Fruit fly (Drosophila melanogaster): ENCODE measurements around the gene wake.

The wake gene

dm6 chr3R:22624737-22625136 lies 14.9 kb upstream of the wake start (continued):
- TF ChIP-seq esg (GFP tag; conservative IDR thresholded peaks at IDR 0.05) = peak; percentile 68
- no peak for TF ChIP-seq unc-4 (GFP tag; IDR thresholded peaks at IDR 0.05; ENCODE audit: partially characterized antibody)
- peak; percentile 42 for TF ChIP-seq Mes4 (GFP tag; optimal IDR thresholded peaks at IDR 0.05)
- no peak for TF ChIP-seq gcm2 (GFP tag; optimal IDR thresholded peaks at IDR 0.05)
- peak; percentile 62; the same call in 1 of the 3 replicates for TF ChIP-seq Optix (GFP tag; IDR thresholded peaks at IDR 0.05)
- TF ChIP-seq CG18011 (GFP tag; optimal IDR thresholded peaks at IDR 0.05) = no peak
- TF ChIP-seq dmrt99B (tag; optimal IDR thresholded peaks at IDR 0.05) = peak; percentile 87
- TF ChIP-seq Dbx (GFP tag; IDR thresholded peaks at IDR 0.05) = no peak
- peak; percentile 58 for TF ChIP-seq CG13424 (tag; optimal IDR thresholded peaks at IDR 0.05)
- no peak for TF ChIP-seq CHES-1-like (GFP tag; optimal IDR thresholded peaks at IDR 0.05)
- TF ChIP-seq CG1647 (GFP tag; optimal IDR thresholded peaks at IDR 0.05) = peak; percentile 25
- no peak for TF ChIP-seq ab (GFP tag; optimal IDR thresholded peaks at IDR 0.05)
- TF ChIP-seq CG9437 (GFP tag; optimal IDR thresholded peaks at IDR 0.05) = peak; percentile 28
- TF ChIP-seq TFAM (GFP tag; optimal IDR thresholded peaks at IDR 0.05) = no peak
- peak; percentile 25; the same call in 1 of the 2 replicates for TF ChIP-seq peb (GFP tag; IDR thresholded peaks at IDR 0.05)
- no peak for TF ChIP-seq CG17568 (GFP tag; optimal IDR thresholded peaks at IDR 0.05)
- TF ChIP-seq CG2202 (tag; optimal IDR thresholded peaks at IDR 0.05) = no peak
- TF ChIP-seq CG18476 (GFP tag; optimal IDR thresholded peaks at IDR 0.05) = peak; percentile 3
- no peak for TF ChIP-seq gfzf (GFP tag; optimal IDR thresholded peaks at IDR 0.05)
- TF ChIP-seq z (GFP tag; IDR thresholded peaks at IDR 0.05) = no peak
- no peak for TF ChIP-seq Adf1 (GFP tag; IDR thresholded peaks at IDR 0.05)
- TF ChIP-seq lilli (GFP tag; optimal IDR thresholded peaks at IDR 0.05) = peak; percentile 53
- no peak for TF ChIP-seq pros (GFP tag; optimal IDR thresholded peaks at IDR 0.05)
- peak; percentile 50 for TF ChIP-seq Fer3 (tag; optimal IDR thresholded peaks at IDR 0.05)
- TF ChIP-seq disco-r (GFP tag; optimal IDR thresholded peaks at IDR 0.05) = peak; percentile 20
- TF ChIP-seq CG17612 (GFP tag; IDR thresholded peaks at IDR 0.05) = no peak
- TF ChIP-seq CG2116 (GFP tag; optimal IDR thresholded peaks at IDR 0.05) = no peak
- TF ChIP-seq CG12299 (tag; optimal IDR thresholded peaks at IDR 0.05) = no peak
- no peak for TF ChIP-seq Hey (tag; optimal IDR thresholded peaks at IDR 0.05)
- no peak for TF ChIP-seq Eip74EF (GFP tag; optimal IDR thresholded peaks at IDR 0.05)
- TF ChIP-seq CG7357 (GFP tag; IDR thresholded peaks at IDR 0.05) = 0 out of 3 replicates have a peak, but pooled peaks have one; percentile 39
- TF ChIP-seq seq (GFP tag; IDR thresholded peaks at IDR 0.05) = peak; percentile 78
- peak; percentile 67 for TF ChIP-seq CG10366 (GFP tag; IDR thresholded peaks at IDR 0.05)
- 0 out of 2 replicates have a peak, but pooled peaks have one; percentile 33 for TF ChIP-seq CG11696 (GFP tag; IDR thresholded peaks at IDR 0.05)
- TF ChIP-seq CG12071 (GFP tag; optimal IDR thresholded peaks at IDR 0.05) = peak; percentile 62
- TF ChIP-seq hb (GFP tag; IDR thresholded peaks at IDR 0.05; ENCODE audit: partially characterized antibody) = no peak
- TF ChIP-seq Gsc (GFP tag; IDR thresholded peaks at IDR 0.05) = no peak
- TF ChIP-seq unpg (GFP tag; optimal IDR thresholded peaks at IDR 0.05) = peak; percentile 74
- no peak for TF ChIP-seq CG4360 (GFP tag; IDR thresholded peaks at IDR 0.05)
- TF ChIP-seq CG11398 (GFP tag; optimal IDR thresholded peaks at IDR 0.05) = peak; percentile 17
- TF ChIP-seq CG10959 (GFP tag; IDR thresholded peaks at IDR 0.05) = peak; percentile 65
- peak; percentile 26 for TF ChIP-seq CG14710 (tag; optimal IDR thresholded peaks at IDR 0.05)
- TF ChIP-seq Doc3 (GFP tag; IDR thresholded peaks at IDR 0.05; ENCODE audit: partially characterized antibody) = no peak
- TF ChIP-seq CG15269 (tag; optimal IDR thresholded peaks at IDR 0.05) = no peak
- TF ChIP-seq tap (tag; optimal IDR thresholded peaks at IDR 0.05) = no peak
- peak; percentile 57; the same call in 1 of the 3 replicates for TF ChIP-seq CG34422 (GFP tag; IDR thresholded peaks at IDR 0.05)
- no peak for TF ChIP-seq CG12236 (GFP tag; optimal IDR thresholded peaks at IDR 0.05)
- TF ChIP-seq CG2120 (GFP tag; optimal IDR thresholded peaks at IDR 0.05) = peak; percentile 46
- TF ChIP-seq CG11085 (GFP tag; IDR thresholded peaks at IDR 0.05) = no peak
- peak; percentile 0 for TF ChIP-seq CG10274 (GFP tag; optimal IDR thresholded peaks at IDR 0.05)
- no peak for TF ChIP-seq CG15011 (GFP tag; optimal IDR thresholded peaks at IDR 0.05)
